Fruit fly (Drosophila melanogaster): ENCODE measurements around the gene CG32695.

Gene CG32695

dm6 chrX:9873917-9874316, at the start of gene CG32695:
TSS of gene CG32695 (minus strand) at chrX:9874057.
- TF ChIP-seq fkh (GFP tag; optimal IDR thresholded peaks at IDR 0.05) = no peak
- TF ChIP-seq Lpt (GFP tag; optimal IDR thresholded peaks at IDR 0.05) = no peak
- peak; percentile 86 for TF ChIP-seq svp (GFP tag)

dm6 chrX:9911751-9912150, 37.9 kb upstream of the CG32695 start:
- TF ChIP-seq CG11294 (GFP tag; IDR thresholded peaks at IDR 0.05) = no peak
- no peak for TF ChIP-seq Hr38 (GFP tag; optimal IDR thresholded peaks at IDR 0.05)
- no peak for TF ChIP-seq Gug (GFP tag; IDR thresholded peaks at IDR 0.05)
- no peak for TF ChIP-seq CG9139 (GFP tag; optimal IDR thresholded peaks at IDR 0.05)
- TF ChIP-seq dsx (GFP tag; optimal IDR thresholded peaks at IDR 0.05; ENCODE audit: poor library complexity, severe bottlenecking) = no peak
- no peak for TF ChIP-seq Eip93F (GFP tag; optimal IDR thresholded peaks at IDR 0.05)
- TF ChIP-seq CG31627 (GFP tag; optimal IDR thresholded peaks at IDR 0.05) = no peak
- no peak for TF ChIP-seq esn (GFP tag; optimal IDR thresholded peaks at IDR 0.05)

dm6 chrX:9911026-9911425, 37.2 kb upstream of the CG32695 start, which contains the start of gene CG1986:
TSS of gene CG1986 (minus strand) at chrX:9911126.
- no peak for TF ChIP-seq Met (GFP tag; optimal IDR thresholded peaks at IDR 0.05)
- TF ChIP-seq Ets21C (GFP tag; optimal IDR thresholded peaks at IDR 0.05) = no peak
- TF ChIP-seq CG3919 (GFP tag; optimal IDR thresholded peaks at IDR 0.05) = no peak
- TF ChIP-seq lz (GFP tag; optimal IDR thresholded peaks at IDR 0.05) = no peak
- no peak for TF ChIP-seq topi (GFP tag; optimal IDR thresholded peaks at IDR 0.05)
- no peak for TF ChIP-seq Eip75B (GFP tag; optimal IDR thresholded peaks at IDR 0.05)
- no peak for TF ChIP-seq salr (GFP tag; optimal IDR thresholded peaks at IDR 0.05)
- no peak for TF ChIP-seq Hr39 (GFP tag; optimal IDR thresholded peaks at IDR 0.05)
- no peak for TF ChIP-seq fd85E (GFP tag; optimal IDR thresholded peaks at IDR 0.05)
- TF ChIP-seq Lpt (GFP tag; optimal IDR thresholded peaks at IDR 0.05) = no peak
- no peak for TF ChIP-seq Blimp-1 (GFP tag; optimal IDR thresholded peaks at IDR 0.05)
- TF ChIP-seq CG8119 (GFP tag; IDR thresholded peaks at IDR 0.05) = no peak
- no peak for TF ChIP-seq CG10669 (GFP tag; optimal IDR thresholded peaks at IDR 0.05)
- no peak for TF ChIP-seq CG10631 (GFP tag; optimal IDR thresholded peaks at IDR 0.05)
- TF ChIP-seq CG34406 (GFP tag; optimal IDR thresholded peaks at IDR 0.05) = no peak
- TF ChIP-seq CG6854 (GFP tag; optimal IDR thresholded peaks at IDR 0.05) = no peak
- no peak for TF ChIP-seq CG6808 (GFP tag; optimal IDR thresholded peaks at IDR 0.05)
- no peak for TF ChIP-seq Eip93F (GFP tag; optimal IDR thresholded peaks at IDR 0.05)
- TF ChIP-seq Hr38 (GFP tag; optimal IDR thresholded peaks at IDR 0.05) = no peak
- TF ChIP-seq Eip78C (GFP tag) = no peak

dm6 chrX:9909384-9909783, 35.5 kb upstream of the CG32695 start:
- no peak for TF ChIP-seq Eip75B (GFP tag; optimal IDR thresholded peaks at IDR 0.05)
- TF ChIP-seq Eip78C (GFP tag) = peak; percentile 39
- no peak for TF ChIP-seq CG7368 (GFP tag; optimal IDR thresholded peaks at IDR 0.05)

dm6 chrX:9899535-9900179, 25.8 kb upstream of the CG32695 start, which contains the start of gene CG15249:
TSS of gene CG15249 (minus strand) at chrX:9899585.
- TF ChIP-seq fkh (GFP tag; optimal IDR thresholded peaks at IDR 0.05) = no peak
- TF ChIP-seq acj6 (GFP tag; optimal IDR thresholded peaks at IDR 0.05) = peak; percentile 38
- peak; percentile 42; the same call in 1 of the 3 replicates for TF ChIP-seq eg (GFP tag; IDR thresholded peaks at IDR 0.05)
- TF ChIP-seq CG7368 (GFP tag; optimal IDR thresholded peaks at IDR 0.05) = no peak
- no peak; the same call in 1 of the 2 replicates for TF ChIP-seq CG11294 (GFP tag; IDR thresholded peaks at IDR 0.05)
- peak; percentile 11 for TF ChIP-seq svp (GFP tag)
- no peak for TF ChIP-seq Hr39 (GFP tag; optimal IDR thresholded peaks at IDR 0.05)
- no peak for TF ChIP-seq Blimp-1 (GFP tag; optimal IDR thresholded peaks at IDR 0.05)
- TF ChIP-seq net (GFP tag; optimal IDR thresholded peaks at IDR 0.05) = peak; percentile 19
- no peak for TF ChIP-seq Ets21C (GFP tag; optimal IDR thresholded peaks at IDR 0.05)
- TF ChIP-seq CG4318 (GFP tag; optimal IDR thresholded peaks at IDR 0.05) = peak; percentile 61
- TF ChIP-seq CG6276 (GFP tag; optimal IDR thresholded peaks at IDR 0.05) = peak; percentile 82
- peak; percentile 50 for TF ChIP-seq CG6808 (GFP tag; optimal IDR thresholded peaks at IDR 0.05)
- peak; percentile 47 for TF ChIP-seq CG3919 (GFP tag; optimal IDR thresholded peaks at IDR 0.05)
- TF ChIP-seq salr (GFP tag; optimal IDR thresholded peaks at IDR 0.05) = peak in 1 of 2 experiments; percentile 50
- peak; percentile 56 for TF ChIP-seq CG3032 (tag; optimal IDR thresholded peaks at IDR 0.05)
- peak; percentile 87 for TF ChIP-seq Eip78C (GFP tag)
- peak; percentile 53 for TF ChIP-seq achi (GFP tag; optimal IDR thresholded peaks at IDR 0.05)
- TF ChIP-seq Sox14 (GFP tag; optimal IDR thresholded peaks at IDR 0.05) = no peak
- TF ChIP-seq esn (GFP tag; optimal IDR thresholded peaks at IDR 0.05) = no peak
- TF ChIP-seq Hr4 (GFP tag; optimal IDR thresholded peaks at IDR 0.05) = peak; percentile 50
- peak; percentile 65 for TF ChIP-seq CG34406 (GFP tag; optimal IDR thresholded peaks at IDR 0.05)
- peak; percentile 44 to 48 for TF ChIP-seq ss (GFP tag; optimal IDR thresholded peaks at IDR 0.05)
- TF ChIP-seq OdsH (GFP tag; optimal IDR thresholded peaks at IDR 0.05) = peak; percentile 36
- peak; percentile 64 for TF ChIP-seq CG10631 (GFP tag; optimal IDR thresholded peaks at IDR 0.05)
- TF ChIP-seq CG6792 (GFP tag; optimal IDR thresholded peaks at IDR 0.05) = peak; percentile 5

All from whole organism, prepupa.